Worm (Caenorhabditis elegans) whole organism, early embryonic: ENCODE measurements around the gene lron-5.

Experiments used
- B0310.2 ChIP-seq: sonication (generic microtip); optimal IDR thresholded peaks from 2 replicates; lab custom pipeline; 2016; ENCODE audit warnings: mild to moderate bottlenecking, missing genetic modification characterization, missing compliant biosample characterization
- ama-1 ChIP-seq: fragments of 150-350 bp; optimal IDR thresholded peaks from 2 replicates; lab custom pipeline; 2014
- ceh-36 ChIP-seq: sonication (generic microtip); optimal IDR thresholded peaks from 2 replicates; lab custom pipeline; 2016; ENCODE audit warnings: missing genetic modification characterization, inconsistent platforms, missing compliant biosample characterization
- hmbx-1 ChIP-seq: sonication (generic microtip); optimal IDR thresholded peaks from 2 replicates; lab custom pipeline; 2016; ENCODE audit warnings: mild to moderate bottlenecking, missing genetic modification characterization, missing compliant biosample characterization
- hmg-4 ChIP-seq: fragments of 200-800 bp; sonication (Bioruptor generic); optimal IDR thresholded peaks from 2 replicates; lab custom pipeline; 2018; ENCODE audit warnings: mild to moderate bottlenecking, missing genetic modification characterization, missing compliant biosample characterization
- hnd-1 ChIP-seq: sonication (generic microtip); optimal IDR thresholded peaks from 2 replicates; lab custom pipeline; 2016; ENCODE audit warnings: missing genetic modification characterization, missing compliant biosample characterization
- pes-1 ChIP-seq: fragments of 200-800 bp; sonication (Bioruptor generic); IDR thresholded peaks from 2 replicates; pipeline ENCODE4 v1.3.6; 2022; ENCODE audit warnings: missing genetic modification reagents, missing genetic modification characterization, missing compliant biosample characterization
- scrt-1 ChIP-seq: fragments of 200-800 bp; sonication (Bioruptor generic); IDR thresholded peaks from 2 replicates; pipeline ENCODE4 v1.3.6; 2022; ENCODE audit warnings: missing genetic modification characterization, missing compliant biosample characterization
- tbx-37 ChIP-seq: fragments of 200-800 bp; sonication (Bioruptor generic); conservative IDR thresholded peaks from 2 replicates; pipeline ENCODE4 v1.3.6; 2022; ENCODE audit warnings: missing genetic modification reagents, missing genetic modification characterization, missing compliant biosample characterization
- tra-4 ChIP-seq: sonication (generic microtip); optimal IDR thresholded peaks from 2 replicates; lab custom pipeline; 2017; ENCODE audit warnings: missing genetic modification characterization, missing compliant biosample characterization

DNA sequence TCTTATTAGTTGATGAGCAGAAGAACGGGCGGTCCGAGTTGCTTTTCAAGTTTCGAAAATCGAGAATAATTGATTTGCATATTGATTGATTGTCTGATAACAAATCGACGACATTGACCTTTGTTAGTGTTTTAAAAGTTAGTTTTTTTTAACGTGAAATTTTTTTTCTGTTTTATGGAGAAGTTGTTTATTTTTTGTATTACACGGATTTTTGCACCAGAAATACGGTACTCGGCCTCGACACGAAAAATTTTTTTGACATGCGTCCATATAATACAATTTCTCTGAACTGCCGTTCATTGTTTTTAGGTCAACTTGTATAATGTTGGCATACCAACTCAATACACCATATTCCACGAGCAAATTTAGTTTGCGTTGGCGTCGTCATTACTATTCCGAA, 32.6 kb downstream of the lron-5 start, which contains the start of gene T23F11.2:
- TF ChIP-seq scrt-1 (no peak), ama-1 (lab: Kevin White, UChicago) (no peak), ceh-36 (tag; lab: Kevin White, UChicago) (no peak), pes-1 (GFP tag; lab: Robert Waterston, UW) (no peak), tra-4 (tag; lab: Kevin White, UChicago) (no peak), hnd-1 (tag; lab: Kevin White, UChicago) (no peak), hmg-4 (no peak), B0310.2 (no peak), tbx-37 (GFP tag; lab: Robert Waterston, UW) (no peak), hmbx-1 (tag; lab: Kevin White, UChicago) (no peak)
